Fruit fly (Drosophila melanogaster) whole organism, embryonic: ENCODE results near the gene CG14694.
A peak's percentile ranks its signal among the peaks of the same experiment; 100 is the strongest.

Source experiments
- Antp ChIP-seq: fragments of 200-800 bp; sonication (Bioruptor generic); optimal IDR thresholded peaks from 3 replicates; lab custom pipeline; 2016; ENCODE audit warnings: missing biosample characterization, missing genetic modification characterization
- Bdp1 ChIP-seq: fragments of 200-800 bp; sonication (Bioruptor generic); optimal IDR thresholded peaks from 3 replicates; lab custom pipeline; 2016; ENCODE audit warnings: missing biosample characterization, missing genetic modification characterization
- Bgb ChIP-seq: fragments of 200-800 bp; sonication (Bioruptor generic); IDR thresholded peaks from 2 replicates; pipeline ENCODE4 v1.3.6; 2022; ENCODE audit warnings: missing biosample characterization, missing genetic modification characterization; ENCODE audit not compliant: partially characterized antibody
- CG10267 ChIP-seq: fragments of 200-800 bp; sonication (Bioruptor generic); optimal IDR thresholded peaks from 2 replicates; lab custom pipeline; 2018; ENCODE audit warnings: missing biosample characterization, mild to moderate bottlenecking, missing genetic modification characterization, moderate library complexity
- CG11398 ChIP-seq: fragments of 200-800 bp; sonication (Bioruptor generic); optimal IDR thresholded peaks from 2 replicates; lab custom pipeline; 2016; ENCODE audit warnings: missing biosample characterization, missing genetic modification characterization
- CG12391 ChIP-seq: fragments of 200-800 bp; sonication (Bioruptor generic); optimal IDR thresholded peaks from 3 replicates; lab custom pipeline; 2018; ENCODE audit warnings: missing biosample characterization, mild to moderate bottlenecking, missing genetic modification characterization, moderate library complexity
- CG13123 ChIP-seq: fragments of 200-800 bp; sonication (Bioruptor generic); optimal IDR thresholded peaks from 2 replicates; lab custom pipeline; 2016; ENCODE audit warnings: missing biosample characterization, missing genetic modification characterization
- CG13894 ChIP-seq: fragments of 200-800 bp; sonication (Bioruptor generic); optimal IDR thresholded peaks from 3 replicates; lab custom pipeline; 2018; ENCODE audit warnings: missing biosample characterization, mild to moderate bottlenecking, missing genetic modification characterization, moderate library complexity
- CG14710 ChIP-seq: fragments of 200-800 bp; sonication (Bioruptor generic); optimal IDR thresholded peaks from 3 replicates; lab custom pipeline; 2019; ENCODE audit warnings: missing biosample characterization, mild to moderate bottlenecking, missing genetic modification characterization, moderate library complexity
- CG15514 ChIP-seq: fragments of 200-800 bp; sonication (Bioruptor generic); optimal IDR thresholded peaks from 3 replicates; lab custom pipeline; 2017; ENCODE audit warnings: missing biosample characterization, missing genetic modification characterization, mild to moderate bottlenecking, moderate library complexity, missing genetic modification reagents
- CG2116 ChIP-seq: fragments of 200-800 bp; sonication (Bioruptor generic); optimal IDR thresholded peaks from 3 replicates; lab custom pipeline; 2018; ENCODE audit warnings: missing biosample characterization, mild to moderate bottlenecking, missing genetic modification characterization
- CG2202 ChIP-seq: fragments of 200-800 bp; sonication (Bioruptor generic); optimal IDR thresholded peaks from 2 replicates; lab custom pipeline; 2018; ENCODE audit warnings: missing biosample characterization, mild to moderate bottlenecking, missing genetic modification characterization
- CG31441 ChIP-seq: fragments of 200-800 bp; sonication (Bioruptor generic); IDR thresholded peaks from 2 replicates; pipeline ENCODE4 v1.3.6; 2022; ENCODE audit warnings: missing biosample characterization, missing genetic modification characterization
- CG32532 ChIP-seq: fragments of 200-800 bp; sonication (Bioruptor generic); IDR thresholded peaks from 2 replicates; pipeline ENCODE4 v1.3.6; 2022; ENCODE audit warnings: missing biosample characterization, missing genetic modification characterization
- CG3847 ChIP-seq: fragments of 200-800 bp; sonication (Bioruptor generic); IDR thresholded peaks from 2 replicates; pipeline ENCODE4 v1.3.6; 2022; ENCODE audit warnings: missing biosample characterization, missing genetic modification characterization
- CG4707 ChIP-seq: fragments of 200-800 bp; sonication (Bioruptor generic); optimal IDR thresholded peaks from 2 replicates; lab custom pipeline; 2018; ENCODE audit warnings: missing biosample characterization, mild to moderate bottlenecking, missing genetic modification characterization, moderate library complexity
- CG8765 ChIP-seq: fragments of 200-800 bp; sonication (Bioruptor generic); IDR thresholded peaks from 2 replicates; pipeline ENCODE4 v1.3.6; 2022; ENCODE audit warnings: missing biosample characterization, missing genetic modification characterization
- Dad ChIP-seq: fragments of 200-800 bp; sonication (Bioruptor generic); optimal IDR thresholded peaks from 3 replicates; lab custom pipeline; 2016; ENCODE audit warnings: missing biosample characterization, missing genetic modification characterization
- Fer1 ChIP-seq: fragments of 200-800 bp; sonication (Bioruptor generic); optimal IDR thresholded peaks from 2 replicates; lab custom pipeline; 2017; ENCODE audit warnings: missing biosample characterization, mild to moderate bottlenecking, missing genetic modification characterization
- MESR4 ChIP-seq: fragments of 200-800 bp; sonication (Bioruptor generic); optimal IDR thresholded peaks from 2 replicates; lab custom pipeline; 2018; ENCODE audit warnings: missing biosample characterization, mild to moderate bottlenecking, missing genetic modification characterization, moderate library complexity
- Mad ChIP-seq: fragments of 200-800 bp; sonication (Bioruptor generic); optimal IDR thresholded peaks from 2 replicates; lab custom pipeline; 2016; ENCODE audit warnings: missing biosample characterization, missing genetic modification characterization
- Scr ChIP-seq: fragments of 200-800 bp; sonication (Bioruptor generic); IDR thresholded peaks from 2 replicates; pipeline ENCODE4 v1.3.6; 2022; ENCODE audit warnings: missing biosample characterization, missing genetic modification characterization; ENCODE audit not compliant: partially characterized antibody
- Sin3A ChIP-seq: fragments of >200 bp; optimal IDR thresholded peaks from 2 replicates; lab custom pipeline; 2018
- Sry-δ ChIP-seq: fragments of 200-800 bp; sonication (Bioruptor generic); optimal IDR thresholded peaks from 2 replicates; lab custom pipeline; 2016; ENCODE audit warnings: missing biosample characterization, missing genetic modification characterization
- Ssrp ChIP-seq: fragments of 200-800 bp; sonication (Bioruptor generic); optimal IDR thresholded peaks from 2 replicates; lab custom pipeline; 2018; ENCODE audit warnings: missing biosample characterization, mild to moderate bottlenecking, missing genetic modification characterization, moderate library complexity
- Stat92E ChIP-seq, 3 experiments: fragments of >200 bp in 2 of 3; fragments of 200-800 bp in 1 of 3; sonication (Bioruptor generic) in 1 of 3; optimal IDR thresholded peaks; 2 replicates each; lab custom pipeline; 2017 to 2019; ENCODE audit warnings: missing biosample characterization in 3 of 3, missing genetic modification characterization in 3 of 3, mild to moderate bottlenecking in 1 of 3, moderate library complexity in 1 of 3
- ase ChIP-seq: fragments of 200-800 bp; sonication (Bioruptor generic); IDR thresholded peaks from 3 replicates; pipeline ENCODE4 v1.3.6; 2022; ENCODE audit warnings: missing biosample characterization, missing genetic modification characterization
- ato ChIP-seq: fragments of 200-800 bp; sonication (Bioruptor generic); IDR thresholded peaks from 2 replicates; pipeline ENCODE4 v1.3.6; 2022; ENCODE audit warnings: missing biosample characterization, missing genetic modification characterization; ENCODE audit not compliant: partially characterized antibody
- bbx ChIP-seq: fragments of 200-800 bp; sonication (Bioruptor generic); IDR thresholded peaks from 2 replicates; pipeline ENCODE4 v1.3.6; 2022; ENCODE audit warnings: missing biosample characterization, missing genetic modification characterization; ENCODE audit not compliant: partially characterized antibody
- bigmax ChIP-seq: fragments of 200-800 bp; sonication (Bioruptor generic); optimal IDR thresholded peaks from 2 replicates; lab custom pipeline; 2018; ENCODE audit warnings: missing biosample characterization, mild to moderate bottlenecking, missing genetic modification characterization
- cas ChIP-seq: fragments of 200-800 bp; sonication (Bioruptor generic); IDR thresholded peaks from 2 replicates; pipeline ENCODE4 v1.3.6; 2022; ENCODE audit warnings: missing biosample characterization, missing genetic modification characterization
- chn ChIP-seq: fragments of 200-800 bp; sonication (Bioruptor generic); optimal IDR thresholded peaks from 2 replicates; lab custom pipeline; 2016; ENCODE audit warnings: missing biosample characterization, missing genetic modification characterization
- crol ChIP-seq: fragments of 200-800 bp; sonication (Bioruptor generic); IDR thresholded peaks from 2 replicates; pipeline ENCODE4 v1.3.6; 2022; ENCODE audit warnings: missing biosample characterization, missing genetic modification characterization
- crp ChIP-seq, 2 experiments: fragments of 200-800 bp; sonication (Bioruptor generic); optimal IDR thresholded peaks; 2 replicates in 1 of 2; 3 replicates in 1 of 2; lab custom pipeline; 2017; ENCODE audit warnings: missing biosample characterization in 2 of 2, missing genetic modification characterization in 2 of 2, mild to moderate bottlenecking in 1 of 2, moderate library complexity in 1 of 2
- dpn ChIP-seq, 2 experiments: fragments of 200-800 bp; sonication (Bioruptor generic); optimal IDR thresholded peaks; 3 replicates each; lab custom pipeline; 2016; ENCODE audit warnings: missing biosample characterization in 2 of 2, missing genetic modification characterization in 2 of 2
- gro ChIP-seq: fragments of 200-800 bp; sonication (Bioruptor generic); optimal IDR thresholded peaks from 2 replicates; lab custom pipeline; 2016; ENCODE audit warnings: missing biosample characterization, missing genetic modification characterization
- hb ChIP-seq: fragments of 200-800 bp; sonication (Bioruptor generic); IDR thresholded peaks from 3 replicates; pipeline ENCODE4 v1.3.6; 2022; ENCODE audit warnings: missing biosample characterization, missing genetic modification characterization; ENCODE audit not compliant: partially characterized antibody
- ken ChIP-seq: fragments of 200-800 bp; sonication (Bioruptor generic); IDR thresholded peaks from 3 replicates; pipeline ENCODE4 v1.3.6; 2022; ENCODE audit warnings: missing biosample characterization, missing genetic modification characterization
- lilli ChIP-seq: fragments of 200-800 bp; sonication (Bioruptor generic); optimal IDR thresholded peaks from 3 replicates; lab custom pipeline; 2016; ENCODE audit warnings: missing biosample characterization, missing genetic modification characterization
- nerfin-1 ChIP-seq: fragments of 200-800 bp; sonication (Bioruptor generic); optimal IDR thresholded peaks from 3 replicates; lab custom pipeline; 2019; ENCODE audit warnings: missing biosample characterization, mild to moderate bottlenecking, missing genetic modification characterization, moderate library complexity
- nmo ChIP-seq: fragments of 200-800 bp; sonication (Bioruptor generic); optimal IDR thresholded peaks from 2 replicates; lab custom pipeline; 2018; ENCODE audit warnings: missing biosample characterization, mild to moderate bottlenecking, missing genetic modification characterization, moderate library complexity
- pho ChIP-seq: fragments of 200-800 bp; sonication (Bioruptor generic); optimal IDR thresholded peaks from 2 replicates; lab custom pipeline; 2016; ENCODE audit warnings: missing biosample characterization, missing genetic modification characterization
- phol ChIP-seq: fragments of 200-800 bp; sonication (Bioruptor generic); optimal IDR thresholded peaks from 3 replicates; lab custom pipeline; 2018; ENCODE audit warnings: missing biosample characterization, mild to moderate bottlenecking, missing genetic modification characterization, moderate library complexity
- ranshi ChIP-seq: fragments of 200-800 bp; sonication (Bioruptor generic); IDR thresholded peaks from 2 replicates; pipeline ENCODE4 v1.3.6; 2022; ENCODE audit warnings: missing biosample characterization, missing genetic modification characterization
- row ChIP-seq: fragments of 200-800 bp; sonication (Bioruptor generic); IDR thresholded peaks from 3 replicates; pipeline ENCODE4 v1.3.6; 2022; ENCODE audit warnings: missing biosample characterization, missing genetic modification characterization
- sens ChIP-seq: fragments of 200-800 bp; sonication (Bioruptor generic); peaks from one replicate; lab custom pipeline; 2016; ENCODE audit warnings: missing biosample characterization, missing genetic modification characterization
- vfl ChIP-seq: fragments of 200-800 bp; sonication (Bioruptor generic); optimal IDR thresholded peaks from 2 replicates; lab custom pipeline; 2016; ENCODE audit warnings: missing biosample characterization, missing genetic modification characterization
- zen2 ChIP-seq: fragments of 200-800 bp; sonication (Bioruptor generic); IDR thresholded peaks from 3 replicates; pipeline ENCODE4 v1.3.6; 2022; ENCODE audit warnings: missing biosample characterization, missing genetic modification characterization; ENCODE audit not compliant: partially characterized antibody

CG14694 gene

dm6 chr3R:10859713-10860112 is at the start of gene CG14694:
TSS of gene CG14694 (minus strand) at chr3R:10859813.
- TF ChIP-seq nmo (GFP tag; lab: Kevin White, UChicago) = no peak
- TF ChIP-seq nerfin-1 (tag; lab: Kevin White, UChicago) = no peak

dm6 chr3R:10893327-10893726 is 33.7 kb upstream of the CG14694 start, which contains the start of gene CG6621:
TSS of gene CG6621 (minus strand) at chr3R:10893531.
- TF ChIP-seq CG2202 (tag; lab: Kevin White, UChicago) (peak; percentile 7), CG14710 (tag; lab: Kevin White, UChicago) (peak; percentile 73), bigmax (GFP tag; lab: Kevin White, UChicago) (peak; percentile 10), Bgb (GFP tag; lab: Robert Waterston, UW) (peak; percentile 68), Sry-δ (GFP tag; lab: Kevin White, UChicago) (peak; percentile 69), CG2116 (GFP tag; lab: Kevin White, UChicago) (peak; percentile 52), CG8765 (GFP tag; lab: Robert Waterston, UW) (no peak), Ssrp (tag; lab: Kevin White, UChicago) (no peak), Antp (GFP tag; lab: Kevin White, UChicago) (no peak), pho (GFP tag; lab: Kevin White, UChicago) (peak; percentile 4), Bdp1 (GFP tag; lab: Kevin White, UChicago) (peak; percentile 44), ase (no peak), CG11398 (GFP tag; lab: Kevin White, UChicago) (no peak), CG10267 (tag; lab: Kevin White, UChicago) (peak; percentile 57), Sin3A (lab: Kevin White, UChicago) (peak; percentile 80), chn (GFP tag; lab: Kevin White, UChicago) (no peak), CG3847 (GFP tag; lab: Robert Waterston, UW) (peak; percentile 86), sens (peak; percentile 89), ken (GFP tag; lab: Robert Waterston, UW) (no peak), ato (0 out of 2 replicates have a peak, but pooled peaks have one; percentile 24), Mad (GFP tag; lab: Kevin White, UChicago) (peak; percentile 40), CG4707 (GFP tag; lab: Kevin White, UChicago) (no peak), bbx (GFP tag; lab: Robert Waterston, UW) (peak; percentile 26; the same call in 1 of the 2 replicates), ranshi (GFP tag; lab: Robert Waterston, UW) (0 out of 2 replicates have a peak, but pooled peaks have one; percentile 19), row (GFP tag; lab: Robert Waterston, UW) (peak; percentile 56), dpn (GFP tag; optimal IDR thresholded peaks at IDR 0.05; lab: Kevin White, UChicago) (peak in 1 of 2 experiments; percentile 10), Fer1 (GFP tag; lab: Kevin White, UChicago) (peak; percentile 9), crp (GFP tag; optimal IDR thresholded peaks at IDR 0.05; lab: Kevin White, UChicago) (peak in 1 of 2 experiments; percentile 54), CG13894 (no peak), crol (GFP tag; lab: Robert Waterston, UW) (no peak), Dad (GFP tag; lab: Kevin White, UChicago) (no peak), CG32532 (GFP tag; lab: Robert Waterston, UW) (peak; percentile 36), Stat92E (GFP tag; optimal IDR thresholded peaks at IDR 0.05; lab: Kevin White, UChicago) (no peak), hb (GFP tag; lab: Robert Waterston, UW) (peak; percentile 46; the same call in 1 of the 3 replicates), gro (GFP tag; lab: Kevin White, UChicago) (peak; percentile 44), CG31441 (GFP tag; lab: Robert Waterston, UW) (no peak), CG13123 (GFP tag; lab: Kevin White, UChicago) (no peak), phol (tag; lab: Kevin White, UChicago) (peak; percentile 71), CG15514 (GFP tag; lab: Kevin White, UChicago) (peak; percentile 70), MESR4 (GFP tag; lab: Kevin White, UChicago) (peak; percentile 64), vfl (GFP tag; lab: Kevin White, UChicago) (no peak), lilli (GFP tag; lab: Kevin White, UChicago) (peak; percentile 3), zen2 (GFP tag; lab: Robert Waterston, UW) (peak; percentile 15; the same call in 1 of the 3 replicates), Scr (GFP tag; lab: Robert Waterston, UW) (peak; percentile 65), CG12391 (tag; lab: Kevin White, UChicago) (peak; percentile 31), cas (GFP tag; lab: Robert Waterston, UW) (no peak)
